Worm (Caenorhabditis elegans) whole organism, late embryonic: Measurements from ENCODE around the gene B0250.7.

Source experiments
- ceh-34 ChIP-seq: sonication (generic microtip); optimal IDR thresholded peaks from 2 replicates; lab custom pipeline; 2016; ENCODE audit warnings: mild to moderate bottlenecking, missing genetic modification characterization, missing compliant biosample characterization
- elt-2 ChIP-seq: sonication (generic microtip); optimal IDR thresholded peaks from 2 replicates; lab custom pipeline; 2016; ENCODE audit warnings: missing genetic modification reagents, missing genetic modification characterization, missing compliant biosample characterization
- nfya-1 ChIP-seq: sonication (generic microtip); optimal IDR thresholded peaks from 2 replicates; lab custom pipeline; 2017; ENCODE audit warnings: missing genetic modification characterization, mild to moderate bottlenecking, missing compliant biosample characterization, antibody characterized with exemption, moderate library complexity
- nhr-11 ChIP-seq: fragments of 150-350 bp; optimal IDR thresholded peaks from 2 replicates; lab custom pipeline; 2014; ENCODE audit warnings: missing biosample characterization, missing genetic modification characterization
- pha-4 ChIP-seq: fragments of 150-350 bp; optimal IDR thresholded peaks from 2 replicates; lab custom pipeline; 2018; ENCODE audit warnings: missing biosample characterization, missing genetic modification reagents, missing genetic modification characterization
- pqm-1 ChIP-seq: sonication (generic microtip); optimal IDR thresholded peaks from 2 replicates; lab custom pipeline; 2016; ENCODE audit warnings: missing genetic modification characterization, missing compliant biosample characterization
- sdc-2 ChIP-seq: sonication (generic microtip); optimal IDR thresholded peaks from 2 replicates; lab custom pipeline; 2016; ENCODE audit warnings: missing genotype, missing genetic modification characterization, missing compliant biosample characterization

- TF ChIP-seq ceh-34 = no peak
- TF ChIP-seq pqm-1 = no peak
- no peak for TF ChIP-seq nfya-1 (tag; lab: Kevin White, UChicago)
- TF ChIP-seq nhr-11 = no peak
- no peak for TF ChIP-seq elt-2 (tag; lab: Kevin White, UChicago)
- TF ChIP-seq sdc-2 (tag; lab: Kevin White, UChicago) = no peak
- no peak for TF ChIP-seq pha-4 (tag; lab: Kevin White, UChicago)
Measured at ce11 chrV:20460808-20461207, 15.1 kb downstream of the B0250.7 start, which contains the start of gene B0250.18.
